Worm (Caenorhabditis elegans) whole organism, mixed stage, embryonic: Measurements from ENCODE around the gene C01G6.3.

Experiments used
- elt-3 ChIP-seq: fragments of 150-350 bp; optimal IDR thresholded peaks from 2 replicates; lab custom pipeline; 2014; ENCODE audit warnings: missing biosample characterization, missing genetic modification characterization
- nhr-2 ChIP-seq: fragments of 150-350 bp; optimal IDR thresholded peaks from 2 replicates; lab custom pipeline; 2014; ENCODE audit warnings: missing biosample characterization, missing genetic modification characterization
- nhr-28 ChIP-seq: fragments of 150-350 bp; optimal IDR thresholded peaks from 2 replicates; lab custom pipeline; 2014; ENCODE audit warnings: missing biosample characterization, missing genetic modification characterization
- unc-62 ChIP-seq: fragments of 150-350 bp; optimal IDR thresholded peaks from 2 replicates; lab custom pipeline; 2014; ENCODE audit warnings: missing biosample characterization, missing genetic modification reagents, missing genetic modification characterization

DNA sequence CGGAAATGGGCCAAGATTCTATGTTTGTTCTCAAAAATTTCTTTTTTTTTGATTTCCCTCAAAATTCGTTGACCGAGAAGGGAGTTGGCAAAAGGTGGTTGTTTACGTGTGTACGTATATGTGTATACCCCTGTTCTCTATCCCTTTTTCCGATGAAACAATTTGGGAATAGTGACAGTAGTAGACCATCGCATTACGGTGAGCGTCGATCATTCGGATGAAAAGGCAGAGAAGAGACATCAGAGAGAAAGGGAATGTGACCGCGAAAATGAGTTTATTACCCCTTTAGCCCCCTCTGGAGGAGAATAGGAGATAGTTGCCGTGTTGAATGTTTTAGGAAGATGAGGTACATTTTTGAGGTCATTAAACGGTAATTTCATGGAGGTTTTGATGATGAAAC lies 9.7 kb upstream of the C01G6.3 start:
- TF ChIP-seq nhr-28: no peak
- no peak for TF ChIP-seq elt-3 (tag; lab: Kevin White, UChicago)
- TF ChIP-seq unc-62 (GFP tag; lab: Kevin White, UChicago): no peak
- TF ChIP-seq nhr-2: no peak
